Worm (Caenorhabditis elegans): Measurements from ENCODE around the gene spat-3.

The spat-3 gene

ce11 chrX:4622024-4622423, 16.3 kb upstream of the spat-3 start, which contains the start of gene C46C11.3:
C46C11.3 (plus strand) TSS chrX:4622324.
- TF ChIP-seq Y48G9A.11 (GFP tag; IDR thresholded peaks at IDR 0.05) (no peak), ceh-44 (GFP tag; IDR thresholded peaks at IDR 0.05) (no peak), lin-38 (GFP tag; IDR thresholded peaks at IDR 0.05) (no peak), nhr-11 (tag; optimal IDR thresholded peaks at IDR 0.05) (no peak), lin-15B (tag; optimal IDR thresholded peaks at IDR 0.05) (no peak), ceh-28 (tag; optimal IDR thresholded peaks at IDR 0.05) (no peak), ces-1 (GFP tag; optimal IDR thresholded peaks at IDR 0.05) (no peak), egl-27 (tag; optimal IDR thresholded peaks at IDR 0.05) (no peak), dpl-1 (GFP tag; optimal IDR thresholded peaks at IDR 0.05) (no peak), nhr-77 (tag; optimal IDR thresholded peaks at IDR 0.05) (no peak), jun-1 (tag; optimal IDR thresholded peaks at IDR 0.05) (no peak), snpc-4 (tag; optimal IDR thresholded peaks at IDR 0.05) (no peak), mes-2 (tag; optimal IDR thresholded peaks at IDR 0.05; ENCODE audit: poor library complexity, severe bottlenecking) (no peak)

DNA sequence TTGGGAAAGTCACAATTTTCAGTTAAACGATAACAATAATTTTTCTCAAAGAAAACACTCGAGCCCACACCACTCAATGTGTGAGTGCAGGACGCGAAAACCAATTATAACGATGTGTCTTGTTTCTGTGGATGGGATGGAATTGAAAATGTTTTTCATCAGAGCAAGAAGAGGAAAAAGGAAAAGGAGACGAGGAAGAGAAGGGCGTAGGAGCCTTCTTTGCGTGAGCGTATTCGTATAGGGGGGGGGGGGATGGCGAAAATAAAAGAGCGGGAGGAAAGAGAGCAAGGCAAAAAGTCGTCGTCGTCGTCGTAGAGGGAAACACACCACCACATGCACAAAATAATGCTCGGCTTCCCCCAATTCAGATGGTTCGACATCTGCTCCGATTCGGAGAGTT, 14.3 kb upstream of the spat-3 start:
- TF ChIP-seq set-16 (GFP tag; IDR thresholded peaks at IDR 0.05) (peak; percentile 38), dmd-6 (GFP tag; IDR thresholded peaks at IDR 0.05) (no peak), nhr-102 (tag; optimal IDR thresholded peaks at IDR 0.05) (no peak), fkh-10 (GFP tag; optimal IDR thresholded peaks at IDR 0.05) (peak; percentile 46)

DNA sequence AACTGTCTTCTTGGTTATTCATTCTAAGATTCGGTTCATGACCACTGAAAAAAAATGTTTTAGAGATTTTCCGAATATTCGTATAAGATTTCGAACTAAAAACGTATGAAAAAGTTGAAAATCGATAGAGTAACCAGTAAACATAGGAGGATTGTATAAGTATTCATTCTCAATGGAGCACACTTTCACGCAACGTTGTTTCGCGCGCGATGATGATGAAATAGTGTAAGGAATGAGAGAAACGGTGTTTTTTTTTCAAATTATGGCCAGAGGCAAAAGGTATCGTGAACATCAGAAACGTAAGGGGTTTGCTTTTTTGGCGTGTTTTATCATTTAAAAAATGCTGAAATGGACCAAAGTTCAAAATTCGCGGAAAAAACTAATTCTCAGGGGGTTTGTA, 13.9 kb upstream of the spat-3 start, which contains the start of gene pqn-65:
Gene pqn-65 (minus strand): TSS at position 54 of the 400 bp plus-strand sequence.
- TF ChIP-seq nhr-6 (tag; optimal IDR thresholded peaks at IDR 0.05) (peak; percentile 66), mes-2 (tag; optimal IDR thresholded peaks at IDR 0.05; ENCODE audit: poor library complexity, severe bottlenecking) (peak; percentile 49), hmg-1.1 (GFP tag; IDR thresholded peaks at IDR 0.05) (no peak), dve-1 (tag; optimal IDR thresholded peaks at IDR 0.05; ENCODE audit: insufficient read depth) (peak; percentile 9), pha-4 (GFP tag; IDR thresholded peaks at IDR 0.05) (no peak), pha-4 (tag; optimal IDR thresholded peaks at IDR 0.05) (no peak), nhr-28 (tag; optimal IDR thresholded peaks at IDR 0.05) (peak; percentile 14), lsy-2 (tag; optimal IDR thresholded peaks at IDR 0.05) (peak in 1 of 2 experiments; percentile 52), hlh-30 (tag; optimal IDR thresholded peaks at IDR 0.05; ENCODE audit: insufficient read depth) (peak; percentile 7), lin-38 (GFP tag; IDR thresholded peaks at IDR 0.05) (peak; percentile 50; the same call in 1 of the 2 replicates), dpl-1 (GFP tag; optimal IDR thresholded peaks at IDR 0.05) (peak; percentile 44), aha-1 (tag) (peak; percentile 60)

DNA sequence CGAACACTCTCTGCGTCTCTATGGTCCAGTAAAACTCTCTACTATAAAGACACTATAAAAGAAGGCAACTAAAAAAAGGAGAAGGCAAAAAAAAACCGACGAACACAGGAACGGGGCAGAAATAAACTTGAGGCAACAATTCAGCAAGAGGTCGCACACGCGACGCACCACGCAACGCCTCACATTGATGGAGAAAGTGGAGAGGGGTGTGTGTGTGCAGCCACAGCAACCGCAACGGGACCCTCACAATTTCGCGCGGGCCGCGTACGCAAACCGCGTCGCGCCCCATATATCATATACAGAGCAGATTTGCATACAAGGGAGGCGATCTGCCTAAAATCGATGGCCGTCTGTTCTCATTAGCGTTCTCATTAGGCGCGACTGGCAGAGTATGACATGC, 11.1 kb upstream of the spat-3 start:
- peak; percentile 4 for TF ChIP-seq nhr-25 (tag; optimal IDR thresholded peaks at IDR 0.05; ENCODE audit: borderline replicate concordance, insufficient read depth)
- TF ChIP-seq dpl-1 (GFP tag; optimal IDR thresholded peaks at IDR 0.05): peak; percentile 23
- TF ChIP-seq dve-1 (tag; optimal IDR thresholded peaks at IDR 0.05; ENCODE audit: insufficient read depth): peak; percentile 11
- no peak for TF ChIP-seq mxl-2 (GFP tag; conservative IDR thresholded peaks at IDR 0.05)
- peak in 1 of 2 experiments; percentile 15 for TF ChIP-seq mdl-1 (tag; optimal IDR thresholded peaks at IDR 0.05)
- peak; percentile 25; the same call in 1 of the 2 replicates for TF ChIP-seq vab-7 (GFP tag; IDR thresholded peaks at IDR 0.05)
- TF ChIP-seq ceh-44 (GFP tag; IDR thresholded peaks at IDR 0.05): 0 out of 2 replicates have a peak, but pooled peaks have one; percentile 2
- no peak for TF ChIP-seq arid-1 (GFP tag; conservative IDR thresholded peaks at IDR 0.05)
- TF ChIP-seq ceh-20 (GFP tag; IDR thresholded peaks at IDR 0.05): peak; percentile 65; the same call in 1 of the 2 replicates
- no peak for TF ChIP-seq zfp-2 (tag; optimal IDR thresholded peaks at IDR 0.05)
- peak; percentile 66 for TF ChIP-seq aha-1 (tag)
- no peak for TF ChIP-seq T26A8.4 (GFP tag; IDR thresholded peaks at IDR 0.05)
- no peak for TF ChIP-seq Y105C5A.15 (GFP tag; IDR thresholded peaks at IDR 0.05)
- 0 out of 2 replicates have a peak, but pooled peaks have one; percentile 18 for TF ChIP-seq php-3 (GFP tag; IDR thresholded peaks at IDR 0.05)
- peak; percentile 1 for TF ChIP-seq lin-13 (GFP tag; optimal IDR thresholded peaks at IDR 0.05)
- TF ChIP-seq egl-43 (GFP tag; IDR thresholded peaks at IDR 0.05): 0 out of 2 replicates have a peak, but pooled peaks have one; percentile 59
- TF ChIP-seq mes-2 (tag; optimal IDR thresholded peaks at IDR 0.05; ENCODE audit: poor library complexity, severe bottlenecking): peak; percentile 30
- TF ChIP-seq tra-1 (GFP tag; IDR thresholded peaks at IDR 0.05): peak; percentile 22; the same call in 1 of the 2 replicates
- peak; percentile 50 for TF ChIP-seq mep-1 (tag; optimal IDR thresholded peaks at IDR 0.05)
- peak; percentile 46 for TF ChIP-seq rbr-2 (tag; optimal IDR thresholded peaks at IDR 0.05)
- no peak for TF ChIP-seq mdt-29 (GFP tag; IDR thresholded peaks at IDR 0.05)
- peak; percentile 14 for TF ChIP-seq mxl-3 (GFP tag; optimal IDR thresholded peaks at IDR 0.05)
- peak in 1 of 2 experiments; percentile 29 for TF ChIP-seq hif-1 (tag; optimal IDR thresholded peaks at IDR 0.05)
- TF ChIP-seq nhr-6 (tag; optimal IDR thresholded peaks at IDR 0.05): peak; percentile 27
